Worm (Caenorhabditis elegans) whole organism, L2 larva: ENCODE measurements around the gene EGAP1.5.

Experiments
- crh-2 ChIP-seq: sonication (generic microtip); optimal IDR thresholded peaks from 2 replicates; lab custom pipeline; 2017; ENCODE audit warnings: missing biosample characterization, missing genetic modification characterization
- elt-1 ChIP-seq: fragments of 150-350 bp; optimal IDR thresholded peaks from 2 replicates; lab custom pipeline; 2014; ENCODE audit warnings: missing biosample characterization, missing genetic modification characterization
- ztf-11 ChIP-seq: sonication (generic microtip); optimal IDR thresholded peaks from 2 replicates; lab custom pipeline; 2017; ENCODE audit warnings: missing biosample characterization, missing genetic modification characterization

ce11 chrIII:5961560-5961959, 30.0 kb downstream of the EGAP1.5 start:
- TF ChIP-seq elt-1 (tag; lab: Kevin White, UChicago) (no peak), crh-2 (no peak), ztf-11 (tag; lab: Kevin White, UChicago) (no peak)
